Worm (Caenorhabditis elegans) whole organism, young adult: ENCODE measurements around the gene ceeh-2.

Experiments
- B0019.2 ChIP-seq: fragments of 200-800 bp; sonication (Bioruptor generic); conservative IDR thresholded peaks from 2 replicates; pipeline ENCODE4 v1.3.6; 2022; ENCODE audit warnings: missing genetic modification reagents, missing genetic modification characterization, missing compliant biosample characterization
- F23B12.7 ChIP-seq: sonication (generic microtip); optimal IDR thresholded peaks from 2 replicates; lab custom pipeline; 2017; ENCODE audit warnings: missing genetic modification characterization, mild to moderate bottlenecking, missing compliant biosample characterization, antibody characterized with exemption, moderate library complexity; ENCODE audit not compliant: insufficient read depth
- F52B5.7 ChIP-seq: sonication (generic microtip); optimal IDR thresholded peaks from 2 replicates; lab custom pipeline; 2016; ENCODE audit warnings: mild to moderate bottlenecking, missing genetic modification characterization, missing compliant biosample characterization
- F57C9.4 ChIP-seq: sonication (generic microtip); optimal IDR thresholded peaks from 2 replicates; lab custom pipeline; 2017; ENCODE audit warnings: mild to moderate bottlenecking, missing genetic modification characterization, missing compliant biosample characterization
- T07F8.4 ChIP-seq: sonication (generic microtip); optimal IDR thresholded peaks from 2 replicates; lab custom pipeline; 2016; ENCODE audit warnings: mild to moderate bottlenecking, missing genetic modification characterization, moderate library complexity, missing compliant biosample characterization
- Y67H2A.10 ChIP-seq: fragments of 200-800 bp; sonication (Bioruptor generic); conservative IDR thresholded peaks from 2 replicates; pipeline ENCODE4 v1.3.6; 2022; ENCODE audit warnings: missing genetic modification reagents, missing genetic modification characterization, missing compliant biosample characterization
- attf-3 ChIP-seq: fragments of 200-800 bp; sonication (Bioruptor generic); conservative IDR thresholded peaks from 2 replicates; pipeline ENCODE4 v1.3.6; 2022; ENCODE audit warnings: missing genetic modification reagents, missing genetic modification characterization, missing compliant biosample characterization
- cebp-1 ChIP-seq, 2 experiments: fragments of 200-800 bp in 1 of 2; sonication (Bioruptor generic) in 1 of 2; sonication (generic microtip) in 1 of 2; IDR thresholded peaks in 1 of 2; optimal IDR thresholded peaks in 1 of 2; 2 replicates each; pipeline versions ENCODE4 v1.3.6 to Lab custom; 2017 to 2022; ENCODE audit warnings: missing compliant biosample characterization in 2 of 2, missing genetic modification characterization in 2 of 2, mild to moderate bottlenecking in 1 of 2, missing genetic modification reagents in 1 of 2, moderate library complexity in 1 of 2
- chd-7 ChIP-seq: sonication (generic microtip); optimal IDR thresholded peaks from 2 replicates; lab custom pipeline; 2016; ENCODE audit warnings: mild to moderate bottlenecking, missing genetic modification characterization, moderate library complexity, missing compliant biosample characterization
- ekl-4 ChIP-seq: fragments of 200-800 bp; sonication (Bioruptor generic); IDR thresholded peaks from 2 replicates; pipeline ENCODE4 v1.3.6; 2022; ENCODE audit warnings: missing genetic modification reagents, missing genetic modification characterization, missing compliant biosample characterization
- hrde-1 ChIP-seq: sonication (generic microtip); optimal IDR thresholded peaks from 2 replicates; lab custom pipeline; 2016; ENCODE audit warnings: missing genetic modification characterization, mild to moderate bottlenecking, missing compliant biosample characterization, moderate library complexity, missing genotype, missing genetic modification reagents, borderline replicate concordance
- madf-10 ChIP-seq: sonication (generic microtip); optimal IDR thresholded peaks from 2 replicates; lab custom pipeline; 2016; ENCODE audit warnings: mild to moderate bottlenecking, missing genetic modification characterization, missing compliant biosample characterization
- madf-6 ChIP-seq: fragments of 200-800 bp; sonication (Bioruptor generic); IDR thresholded peaks from 2 replicates; pipeline ENCODE4 v1.3.6; 2022; ENCODE audit warnings: missing genetic modification reagents, missing genetic modification characterization, missing compliant biosample characterization
- mxl-1 ChIP-seq: sonication (generic microtip); optimal IDR thresholded peaks from 2 replicates; lab custom pipeline; 2016; ENCODE audit warnings: missing genetic modification characterization, missing compliant biosample characterization
- nhr-120 ChIP-seq: fragments of 200-800 bp; sonication (Bioruptor generic); IDR thresholded peaks from 2 replicates; pipeline ENCODE4 v1.3.6; 2022; ENCODE audit warnings: missing genetic modification characterization, missing compliant biosample characterization
- rcor-1 ChIP-seq: fragments of 200-800 bp; sonication (Bioruptor generic); IDR thresholded peaks from 2 replicates; pipeline ENCODE4 v1.3.6; 2022; ENCODE audit warnings: missing genetic modification reagents, missing genetic modification characterization, missing compliant biosample characterization
- unc-130 ChIP-seq: sonication (generic microtip); optimal IDR thresholded peaks from 2 replicates; lab custom pipeline; 2016; ENCODE audit warnings: missing genetic modification reagents, missing genetic modification characterization, missing compliant biosample characterization
- zim-3 ChIP-seq: sonication (generic microtip); optimal IDR thresholded peaks from 2 replicates; lab custom pipeline; 2017; ENCODE audit warnings: mild to moderate bottlenecking, missing genetic modification characterization, moderate library complexity, missing compliant biosample characterization

Gene ceeh-2

ce11 chrV:10307283-10307682 is 50.4 kb downstream of the ceeh-2 start, which contains the start of gene che-12:
TSS of gene che-12 (minus strand) at chrV:10307383.
- TF ChIP-seq nhr-120 (GFP tag; lab: Robert Waterston, UW) (no peak), unc-130 (GFP tag; lab: Kevin White, UChicago) (no peak), ekl-4 (no peak), chd-7 (tag; lab: Kevin White, UChicago) (no peak), hrde-1 (tag; lab: Kevin White, UChicago) (no peak), attf-3 (GFP tag; lab: Robert Waterston, UW) (no peak), zim-3 (tag; lab: Kevin White, UChicago) (no peak), F52B5.7 (no peak), rcor-1 (GFP tag; lab: Robert Waterston, UW) (no peak), T07F8.4 (tag; lab: Kevin White, UChicago) (no peak), Y67H2A.10 (GFP tag; lab: Robert Waterston, UW) (no peak), B0019.2 (GFP tag; lab: Robert Waterston, UW) (no peak), F23B12.7 (tag; lab: Kevin White, UChicago) (no peak), cebp-1 (GFP tag; IDR thresholded peaks at IDR 0.05; lab: Robert Waterston, UW) (no peak), cebp-1 (tag; optimal IDR thresholded peaks at IDR 0.05; lab: Kevin White, UChicago) (no peak), F57C9.4 (no peak), madf-10 (no peak), madf-6 (no peak), mxl-1 (tag; lab: Kevin White, UChicago) (no peak)
